Worm (Caenorhabditis elegans): Measurements from ENCODE around the gene nspa-8.
A peak's percentile ranks its signal among the peaks of the same experiment; 100 is the strongest.

The nspa-8 gene

DNA sequence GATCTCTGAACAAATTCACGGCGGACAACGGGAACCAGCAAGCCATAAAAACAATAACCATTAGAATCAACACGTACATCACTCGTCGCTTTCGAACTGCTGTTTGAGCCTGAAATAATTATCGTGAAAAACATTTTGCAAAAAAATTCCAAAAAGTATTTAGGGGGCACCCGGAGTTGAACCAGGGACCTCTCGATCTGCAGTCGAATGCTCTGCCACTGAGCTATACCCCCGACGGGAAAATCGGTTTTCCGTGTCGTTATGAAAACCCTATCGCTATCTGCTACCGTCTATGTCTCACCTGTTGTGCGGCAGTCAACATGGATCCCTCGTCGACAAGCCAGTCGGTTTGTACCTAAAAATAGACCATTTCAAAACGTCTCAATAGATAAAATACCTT, 28.8 kb upstream of the nspa-8 start (continued):
- no peak for TF ChIP-seq nhr-120 (GFP tag; IDR thresholded peaks at IDR 0.05)
- TF ChIP-seq nhr-179 (tag; optimal IDR thresholded peaks at IDR 0.05) = no peak
- peak; percentile 39 for TF ChIP-seq chd-7 (tag; optimal IDR thresholded peaks at IDR 0.05)
- 0 out of 2 replicates have a peak, but pooled peaks have one; percentile 46 for TF ChIP-seq F39B2.1 (GFP tag; IDR thresholded peaks at IDR 0.05)
- peak; percentile 3 for TF ChIP-seq ztf-18 (tag; optimal IDR thresholded peaks at IDR 0.05)
- no peak for TF ChIP-seq K12H6.12 (tag; optimal IDR thresholded peaks at IDR 0.05)
- peak; percentile 31 for TF ChIP-seq T07F8.4 (tag; optimal IDR thresholded peaks at IDR 0.05)
- 0 out of 2 replicates have a peak, but pooled peaks have one; percentile 68 for TF ChIP-seq Y56A3A.18 (GFP tag; IDR thresholded peaks at IDR 0.05)
- TF ChIP-seq gei-17 (GFP tag; optimal IDR thresholded peaks at IDR 0.05) = no peak
- TF ChIP-seq atf-7 (tag; optimal IDR thresholded peaks at IDR 0.05) = no peak
- TF ChIP-seq Y95B8A.8 (GFP tag; IDR thresholded peaks at IDR 0.05) = 0 out of 2 replicates have a peak, but pooled peaks have one; percentile 33
- peak in 1 of 2 experiments; percentile 67 for TF ChIP-seq rec-8 (tag; optimal IDR thresholded peaks at IDR 0.05)
- TF ChIP-seq nfyb-1 (GFP tag; IDR thresholded peaks at IDR 0.05) = peak; percentile 38; the same call in 1 of the 2 replicates
- no peak for TF ChIP-seq sptf-2 (GFP tag; optimal IDR thresholded peaks at IDR 0.05)
- TF ChIP-seq die-1 (tag; optimal IDR thresholded peaks at IDR 0.05) = peak; percentile 73
- TF ChIP-seq F33H1.4 (GFP tag; IDR thresholded peaks at IDR 0.05) = peak; percentile 17; the same call in 1 of the 2 replicates
- TF ChIP-seq nhr-90 (tag; optimal IDR thresholded peaks at IDR 0.05) = peak; percentile 67
- TF ChIP-seq hmg-1.2 (GFP tag; IDR thresholded peaks at IDR 0.05) = peak; percentile 68
- TF ChIP-seq ceh-27 (GFP tag; optimal IDR thresholded peaks at IDR 0.05) = peak; percentile 3
- TF ChIP-seq F55B11.4 (tag; optimal IDR thresholded peaks at IDR 0.05; ENCODE audit: borderline replicate concordance, insufficient read depth) = no peak
- no peak for TF ChIP-seq F57A8.1 (GFP tag; optimal IDR thresholded peaks at IDR 0.05)
- TF ChIP-seq Y79H2A.3 (GFP tag; conservative IDR thresholded peaks at IDR 0.05) = no peak
- TF ChIP-seq F52B5.7 (tag; optimal IDR thresholded peaks at IDR 0.05) = peak; percentile 47
- peak; percentile 9 for TF ChIP-seq athp-1 (tag; optimal IDR thresholded peaks at IDR 0.05)
- TF ChIP-seq B0019.2 (GFP tag; conservative IDR thresholded peaks at IDR 0.05) = no peak
- TF ChIP-seq ztf-25 (GFP tag; IDR thresholded peaks at IDR 0.05) = 0 out of 2 replicates have a peak, but pooled peaks have one; percentile 54
- TF ChIP-seq madf-3 (GFP tag; IDR thresholded peaks at IDR 0.05) = 0 out of 2 replicates have a peak, but pooled peaks have one; percentile 78

DNA sequence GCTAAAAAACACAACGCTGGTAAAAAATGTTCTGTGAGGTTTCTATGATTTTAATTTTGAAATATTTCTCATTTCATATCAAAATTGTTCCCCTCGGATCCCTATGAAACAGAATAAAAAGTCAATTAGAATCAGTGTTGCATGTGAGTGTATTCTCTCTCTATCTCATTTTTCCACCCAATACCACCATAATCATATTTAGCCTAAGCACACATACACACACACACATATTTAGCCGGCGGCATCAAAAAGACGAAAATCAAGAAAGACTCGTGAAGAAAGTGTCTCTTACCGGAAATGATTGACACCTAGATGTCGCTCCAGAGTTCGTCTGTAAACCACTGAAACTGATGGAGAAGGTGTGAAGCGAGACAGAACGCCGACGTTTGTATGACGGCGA, 27.4 kb upstream of the nspa-8 start:
- no peak for TF ChIP-seq ztf-6 (GFP tag; IDR thresholded peaks at IDR 0.05)
- no peak for TF ChIP-seq T07F8.4 (tag; optimal IDR thresholded peaks at IDR 0.05)
- TF ChIP-seq efl-1 (GFP tag; optimal IDR thresholded peaks at IDR 0.05) = no peak
- TF ChIP-seq attf-5 (GFP tag; optimal IDR thresholded peaks at IDR 0.05) = no peak
- TF ChIP-seq ztf-25 (GFP tag; IDR thresholded peaks at IDR 0.05) = no peak
- no peak for TF ChIP-seq dpl-1 (GFP tag; optimal IDR thresholded peaks at IDR 0.05)
- TF ChIP-seq ztf-26 (tag; optimal IDR thresholded peaks at IDR 0.05) = no peak
- TF ChIP-seq ceh-100 (GFP tag; IDR thresholded peaks at IDR 0.05) = no peak
- no peak for TF ChIP-seq F37B4.10 (GFP tag; IDR thresholded peaks at IDR 0.05)
- TF ChIP-seq die-1 (tag; optimal IDR thresholded peaks at IDR 0.05) = no peak
- no peak for TF ChIP-seq ceh-58 (GFP tag; IDR thresholded peaks at IDR 0.05)
- no peak for TF ChIP-seq athp-1 (tag; optimal IDR thresholded peaks at IDR 0.05)
- no peak for TF ChIP-seq lin-54 (GFP tag; optimal IDR thresholded peaks at IDR 0.05)
- no peak for TF ChIP-seq lin-40 (tag; optimal IDR thresholded peaks at IDR 0.05)
- no peak for TF ChIP-seq madf-6 (GFP tag; IDR thresholded peaks at IDR 0.05)
- no peak for TF ChIP-seq lag-1 (GFP tag; IDR thresholded peaks at IDR 0.05)
- no peak for TF ChIP-seq F52B5.7 (tag; optimal IDR thresholded peaks at IDR 0.05)
- TF ChIP-seq B0336.3 (GFP tag; IDR thresholded peaks at IDR 0.05) = no peak
- no peak for TF ChIP-seq snpc-1.1 (tag; optimal IDR thresholded peaks at IDR 0.05; ENCODE audit: insufficient read depth)
- no peak for TF ChIP-seq chd-7 (tag; optimal IDR thresholded peaks at IDR 0.05)
